Worm (Caenorhabditis elegans): Measurements from ENCODE around the gene txt-13.

DNA sequence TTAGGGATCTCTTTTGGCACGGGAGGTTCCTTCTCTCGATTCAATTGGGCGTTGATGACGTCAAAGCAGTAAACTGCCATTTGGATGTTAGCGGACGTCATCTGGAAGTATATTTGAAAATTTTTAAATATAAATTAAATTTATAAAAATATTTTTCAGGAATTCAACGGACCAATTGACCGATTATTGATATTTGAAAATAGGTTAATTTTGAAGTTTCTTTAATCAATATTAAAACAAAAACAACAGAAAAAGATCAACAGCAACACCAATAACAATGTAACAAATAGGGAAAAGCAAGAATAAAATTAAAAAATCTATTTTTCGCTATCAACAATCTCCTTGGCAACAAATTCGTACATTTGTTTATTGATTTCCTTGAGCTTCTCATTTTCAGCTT lies 31.2 kb upstream of the txt-13 start, which contains the start of gene R166.3:
- TF ChIP-seq nhr-237 (tag; optimal IDR thresholded peaks at IDR 0.05) (no peak), lin-39 (tag; optimal IDR thresholded peaks at IDR 0.05) (no peak), elt-1 (tag; optimal IDR thresholded peaks at IDR 0.05) (no peak), nhr-11 (tag; optimal IDR thresholded peaks at IDR 0.05) (no peak), ztf-11 (tag; optimal IDR thresholded peaks at IDR 0.05) (no peak), ceh-16 (tag; optimal IDR thresholded peaks at IDR 0.05) (no peak), lsy-2 (tag; optimal IDR thresholded peaks at IDR 0.05) (no peak), fos-1 (tag; optimal IDR thresholded peaks at IDR 0.05) (no peak), dmd-4 (tag; optimal IDR thresholded peaks at IDR 0.05) (no peak), unc-39 (tag; optimal IDR thresholded peaks at IDR 0.05) (no peak), egl-27 (tag; optimal IDR thresholded peaks at IDR 0.05) (no peak), R02D3.7 (tag; optimal IDR thresholded peaks at IDR 0.05) (no peak)

Measured in whole organism, L2 larva.